Worm (Caenorhabditis elegans) whole organism, late embryonic: ENCODE measurements around the gene dod-23.

ENCODE experiments used
- ama-1 ChIP-seq: fragments of 150-350 bp; optimal IDR thresholded peaks from 2 replicates; lab custom pipeline; 2014
- elt-2 ChIP-seq: sonication (generic microtip); optimal IDR thresholded peaks from 2 replicates; lab custom pipeline; 2016; ENCODE audit warnings: missing genetic modification reagents, missing genetic modification characterization, missing compliant biosample characterization
- lim-6 ChIP-seq: sonication (generic microtip); optimal IDR thresholded peaks from 2 replicates; lab custom pipeline; 2016; ENCODE audit warnings: missing genetic modification characterization, missing compliant biosample characterization
- unc-55 ChIP-seq: sonication (generic microtip); optimal IDR thresholded peaks from 2 replicates; lab custom pipeline; 2017; ENCODE audit warnings: missing biosample characterization, missing genetic modification reagents, missing genetic modification characterization

DNA sequence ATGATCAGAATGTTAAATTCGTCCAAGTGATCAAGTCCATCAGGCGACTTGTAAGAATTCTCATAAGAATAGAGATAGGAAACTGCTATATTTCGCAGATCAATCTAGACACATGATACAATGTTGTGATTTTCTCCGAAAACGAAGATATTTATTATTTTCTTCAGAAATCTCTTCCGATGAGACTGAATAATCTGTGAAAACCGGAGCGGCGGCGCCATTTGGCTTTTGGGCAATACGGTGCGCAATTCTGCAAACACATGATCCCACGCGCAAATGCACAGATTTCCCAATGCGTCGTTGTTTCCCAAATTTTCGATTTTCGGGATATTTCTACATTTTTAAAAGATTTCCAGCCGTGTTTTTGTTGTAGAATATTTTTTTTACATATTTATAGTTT is 43.2 kb upstream of the dod-23 start:
- TF ChIP-seq elt-2 (peak; percentile 25), unc-55 (GFP tag; lab: Kevin White, UChicago) (no peak), lim-6 (tag; lab: Kevin White, UChicago) (no peak), ama-1 (lab: Kevin White, UChicago) (no peak)
